Worm (Caenorhabditis elegans): Measurements from ENCODE around the gene F49F1.2.

- TF ChIP-seq nhr-237 (tag; optimal IDR thresholded peaks at IDR 0.05) (no peak), tbx-2 (tag; optimal IDR thresholded peaks at IDR 0.05) (no peak), daf-12 (tag; optimal IDR thresholded peaks at IDR 0.05) (no peak)
These were observed 3.4 kb upstream of the F49F1.2 start, which contains the start of gene F49F1.14 for ce11 chrIV:4112387-4112786.
